Worm (Caenorhabditis elegans): ENCODE results near the gene mrps-22.

Gene mrps-22

DNA sequence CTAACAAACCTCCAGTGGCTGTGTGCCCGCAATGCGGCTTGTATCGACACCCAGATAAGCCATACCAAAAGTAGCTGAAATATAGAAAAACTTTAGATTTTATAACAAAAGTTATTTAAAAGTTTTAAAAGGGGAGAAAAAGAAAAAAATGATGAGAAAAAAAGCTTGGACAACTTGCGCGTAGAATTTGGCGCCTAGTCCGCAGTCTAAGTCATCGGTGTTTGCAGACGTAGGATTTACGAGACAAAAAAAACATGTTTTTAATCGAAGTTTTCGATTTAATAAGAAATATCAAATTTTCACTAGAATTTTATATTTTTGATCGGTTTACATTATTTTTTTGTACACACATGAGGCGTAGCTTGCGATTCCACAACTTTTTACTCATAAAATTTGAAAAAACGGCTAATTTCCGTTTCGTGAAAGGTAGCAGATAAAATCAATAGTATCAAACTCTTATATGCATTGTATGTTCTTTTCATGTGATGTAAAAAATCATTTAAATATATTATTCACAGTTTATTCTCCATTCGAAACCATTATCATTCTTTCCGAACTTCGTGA is 40.4 kb upstream of the mrps-22 start, which contains the start of gene pro-1 (continued):
- TF ChIP-seq fos-1 (tag; optimal IDR thresholded peaks at IDR 0.05) = no peak
- TF ChIP-seq fkh-8 (tag; optimal IDR thresholded peaks at IDR 0.05) = peak; percentile 46
- peak; percentile 53 for TF ChIP-seq nhr-11 (tag; optimal IDR thresholded peaks at IDR 0.05)
- TF ChIP-seq skn-1 (tag; optimal IDR thresholded peaks at IDR 0.05) = peak; percentile 64
- TF ChIP-seq lin-14 (GFP tag; optimal IDR thresholded peaks at IDR 0.05) = peak; percentile 70
- peak; percentile 76 for TF ChIP-seq dsc-1 (tag; optimal IDR thresholded peaks at IDR 0.05)
- peak; percentile 13 for TF ChIP-seq nhr-77 (tag; optimal IDR thresholded peaks at IDR 0.05)
- no peak for TF ChIP-seq unc-30 (tag; optimal IDR thresholded peaks at IDR 0.05)
- no peak for TF ChIP-seq ceh-8 (GFP tag; optimal IDR thresholded peaks at IDR 0.05)
- no peak for TF ChIP-seq sox-4 (tag; optimal IDR thresholded peaks at IDR 0.05)
- TF ChIP-seq isw-1 (GFP tag; IDR thresholded peaks at IDR 0.05) = peak; percentile 45; the same call in 1 of the 2 replicates
- TF ChIP-seq ets-5 (GFP tag; IDR thresholded peaks at IDR 0.05) = no peak
- TF ChIP-seq lin-39 (tag; optimal IDR thresholded peaks at IDR 0.05) = peak; percentile 43
- TF ChIP-seq unc-130 (tag; optimal IDR thresholded peaks at IDR 0.05) = peak; percentile 62
- no peak for TF ChIP-seq zag-1 (tag; optimal IDR thresholded peaks at IDR 0.05)
- peak in 2 of 6 experiments; percentile 42 to 77 for TF ChIP-seq elt-3 (tag; optimal IDR thresholded peaks at IDR 0.05)
- TF ChIP-seq nhr-28 (tag; optimal IDR thresholded peaks at IDR 0.05) = no peak
- peak; percentile 4 for TF ChIP-seq jun-1 (tag; optimal IDR thresholded peaks at IDR 0.05)
- TF ChIP-seq sup-37 (GFP tag; optimal IDR thresholded peaks at IDR 0.05) = no peak
- TF ChIP-seq grh-1 (GFP tag; IDR thresholded peaks at IDR 0.05) = peak; percentile 74
- peak; percentile 64 for TF ChIP-seq blmp-1 (tag; optimal IDR thresholded peaks at IDR 0.05)
- peak; percentile 75 for TF ChIP-seq C16A3.4 (tag; optimal IDR thresholded peaks at IDR 0.05)
- no peak for TF ChIP-seq zip-4 (GFP tag; optimal IDR thresholded peaks at IDR 0.05)
- TF ChIP-seq xbp-1 (tag; optimal IDR thresholded peaks at IDR 0.05) = peak; percentile 52
- TF ChIP-seq ceh-88 (GFP tag; IDR thresholded peaks at IDR 0.05) = peak; percentile 85
- TF ChIP-seq irx-1 (tag; optimal IDR thresholded peaks at IDR 0.05) = peak; percentile 80
- TF ChIP-seq C34B4.2 (tag; optimal IDR thresholded peaks at IDR 0.05) = no peak
- peak; percentile 98 for TF ChIP-seq ama-1 (optimal IDR thresholded peaks at IDR 0.05)
- no peak for TF ChIP-seq ces-1 (GFP tag; optimal IDR thresholded peaks at IDR 0.05)
- peak; percentile 87 for TF ChIP-seq mep-1 (tag; optimal IDR thresholded peaks at IDR 0.05)
- TF ChIP-seq lin-15B (tag; optimal IDR thresholded peaks at IDR 0.05) = no peak
- TF ChIP-seq nhr-84 (tag; optimal IDR thresholded peaks at IDR 0.05) = no peak
- TF ChIP-seq pqm-1 (tag; optimal IDR thresholded peaks at IDR 0.05) = no peak
- TF ChIP-seq hlh-17 (GFP tag; optimal IDR thresholded peaks at IDR 0.05; ENCODE audit: borderline replicate concordance) = no peak
- no peak for TF ChIP-seq egl-27 (tag; optimal IDR thresholded peaks at IDR 0.05)
- TF ChIP-seq fkh-10 (GFP tag; optimal IDR thresholded peaks at IDR 0.05) = no peak

DNA sequence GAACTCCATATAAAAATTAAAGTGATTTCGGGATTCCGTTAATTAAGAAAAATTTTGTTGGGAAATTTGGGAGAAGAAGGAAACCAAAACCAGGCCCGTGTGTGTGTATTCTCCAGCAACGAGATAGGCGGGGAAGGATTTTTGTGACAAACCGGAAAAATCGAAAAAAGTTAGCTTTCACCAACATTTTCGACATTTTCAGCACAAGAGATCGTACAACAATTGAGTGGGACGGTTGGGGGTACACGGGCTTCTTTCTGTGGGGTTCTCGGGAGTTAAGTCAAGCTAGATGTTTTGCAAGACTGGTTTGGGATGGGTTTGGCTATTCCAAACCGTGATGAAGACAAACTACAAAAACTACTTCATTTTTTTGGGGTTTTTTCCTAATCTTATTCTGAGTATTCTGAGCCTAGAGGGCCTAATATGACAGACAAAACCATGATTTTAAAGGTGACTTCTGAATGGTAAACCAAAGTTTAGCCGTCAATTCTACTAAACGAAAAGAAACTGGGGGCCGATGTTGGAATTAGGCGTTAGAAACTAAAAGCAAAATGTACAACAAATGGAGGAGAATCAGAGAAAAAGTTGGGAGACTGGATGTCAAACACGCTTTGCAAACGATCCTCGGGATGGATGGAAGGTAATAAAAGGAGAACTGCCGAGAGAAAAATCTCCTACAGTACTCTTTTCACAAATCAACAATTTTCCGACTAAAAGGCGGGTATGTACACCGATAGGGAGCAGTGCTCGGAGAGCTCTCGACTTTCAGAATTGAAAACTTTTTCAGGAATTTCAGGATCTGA is 39.6 kb upstream of the mrps-22 start:
- TF ChIP-seq isw-1 (GFP tag; IDR thresholded peaks at IDR 0.05) = no peak
- TF ChIP-seq nhr-11 (tag; optimal IDR thresholded peaks at IDR 0.05) = no peak
- no peak for TF ChIP-seq lin-13 (GFP tag; optimal IDR thresholded peaks at IDR 0.05)
- no peak for TF ChIP-seq ceh-82 (tag; optimal IDR thresholded peaks at IDR 0.05)
- no peak for TF ChIP-seq xbp-1 (tag; optimal IDR thresholded peaks at IDR 0.05)
- no peak for TF ChIP-seq jun-1 (tag; optimal IDR thresholded peaks at IDR 0.05)
- peak; percentile 17; the same call in 1 of the 2 replicates for TF ChIP-seq mab-9 (GFP tag; IDR thresholded peaks at IDR 0.05)
- no peak for TF ChIP-seq pqm-1 (tag; optimal IDR thresholded peaks at IDR 0.05)
- no peak for TF ChIP-seq nhr-71 (tag; optimal IDR thresholded peaks at IDR 0.05)
- TF ChIP-seq ceh-8 (GFP tag; optimal IDR thresholded peaks at IDR 0.05) = no peak
- peak in 1 of 2 experiments; percentile 8 for TF ChIP-seq efl-1 (optimal IDR thresholded peaks at IDR 0.05)
- peak in 1 of 2 experiments; percentile 88 for TF ChIP-seq efl-1 (GFP tag; optimal IDR thresholded peaks at IDR 0.05 in 1 of 2)
- no peak for TF ChIP-seq aha-1 (tag; optimal IDR thresholded peaks at IDR 0.05)
- TF ChIP-seq lin-14 (GFP tag; optimal IDR thresholded peaks at IDR 0.05) = no peak
- TF ChIP-seq ces-1 (GFP tag; optimal IDR thresholded peaks at IDR 0.05) = no peak
- TF ChIP-seq unc-98 (GFP tag; IDR thresholded peaks at IDR 0.05) = no peak
- no peak for TF ChIP-seq unc-30 (tag; optimal IDR thresholded peaks at IDR 0.05)
- peak; percentile 15 for TF ChIP-seq sup-37 (GFP tag; optimal IDR thresholded peaks at IDR 0.05)
- peak; percentile 74 for TF ChIP-seq ama-1 (optimal IDR thresholded peaks at IDR 0.05)
- no peak for TF ChIP-seq mef-2 (tag; optimal IDR thresholded peaks at IDR 0.05)
- TF ChIP-seq dpl-1 (GFP tag; optimal IDR thresholded peaks at IDR 0.05) = no peak
- TF ChIP-seq ztf-4 (tag; optimal IDR thresholded peaks at IDR 0.05) = peak; percentile 73
- TF ChIP-seq hlh-4 (tag; optimal IDR thresholded peaks at IDR 0.05) = no peak
- no peak for TF ChIP-seq unc-130 (tag; optimal IDR thresholded peaks at IDR 0.05)
- no peak for TF ChIP-seq C16A3.4 (tag; optimal IDR thresholded peaks at IDR 0.05)
- TF ChIP-seq ceh-63 (GFP tag; optimal IDR thresholded peaks at IDR 0.05) = no peak
- TF ChIP-seq fkh-8 (tag; optimal IDR thresholded peaks at IDR 0.05) = no peak
- no peak for TF ChIP-seq sptf-1 (tag; optimal IDR thresholded peaks at IDR 0.05)
